Fruit fly (Drosophila melanogaster) whole organism, adult: ENCODE data around the gene Rtel1.
A peak's percentile ranks its signal among the peaks of the same experiment; 100 is the strongest.

ENCODE experiments used
- CG11617 ChIP-seq: fragments of 200-800 bp; sonication (Bioruptor generic); optimal IDR thresholded peaks from 2 replicates; lab custom pipeline; 2017; ENCODE audit warnings: mild to moderate bottlenecking, missing biosample characterization, missing genetic modification reagents, missing genetic modification characterization
- CG12768 ChIP-seq: fragments of 200-800 bp; sonication (Bioruptor generic); optimal IDR thresholded peaks from 2 replicates; lab custom pipeline; 2017; ENCODE audit warnings: missing biosample characterization, missing genetic modification characterization, mild to moderate bottlenecking, moderate library complexity, missing genetic modification reagents
- CG14711 ChIP-seq: fragments of 200-800 bp; sonication (Bioruptor generic); optimal IDR thresholded peaks from 2 replicates; lab custom pipeline; 2018; ENCODE audit warnings: missing biosample characterization, mild to moderate bottlenecking, missing genetic modification characterization, moderate library complexity
- CG1620 ChIP-seq: fragments of 200-800 bp; sonication (Bioruptor generic); optimal IDR thresholded peaks from 2 replicates; lab custom pipeline; 2016; ENCODE audit warnings: missing biosample characterization, missing genetic modification characterization
- CG33017 ChIP-seq: fragments of 200-800 bp; sonication (Bioruptor generic); optimal IDR thresholded peaks from 2 replicates; lab custom pipeline; 2018; ENCODE audit warnings: missing biosample characterization, mild to moderate bottlenecking, missing genetic modification characterization, moderate library complexity
- CG5204 ChIP-seq: fragments of 200-800 bp; sonication (Bioruptor generic); optimal IDR thresholded peaks from 2 replicates; lab custom pipeline; 2016; ENCODE audit warnings: missing biosample characterization, missing genetic modification characterization
- CG7045 ChIP-seq: fragments of 200-800 bp; sonication (Bioruptor generic); optimal IDR thresholded peaks from 2 replicates; lab custom pipeline; 2017; ENCODE audit warnings: missing biosample characterization, mild to moderate bottlenecking, missing genetic modification characterization
- CG7101 ChIP-seq: fragments of 200-800 bp; sonication (Bioruptor generic); optimal IDR thresholded peaks from 2 replicates; lab custom pipeline; 2018; ENCODE audit warnings: missing biosample characterization, mild to moderate bottlenecking, missing genetic modification characterization, moderate library complexity
- Clk ChIP-seq: fragments of 200-800 bp; sonication (Bioruptor generic); optimal IDR thresholded peaks from 2 replicates; lab custom pipeline; 2017; ENCODE audit warnings: missing biosample characterization, missing genetic modification characterization
- Crg-1 ChIP-seq: fragments of 200-800 bp; sonication (Bioruptor generic); optimal IDR thresholded peaks from 2 replicates; lab custom pipeline; 2016; ENCODE audit warnings: missing biosample characterization, missing genetic modification characterization
- Hr96 ChIP-seq: fragments of 200-800 bp; sonication (Bioruptor generic); optimal IDR thresholded peaks from 2 replicates; lab custom pipeline; 2016; ENCODE audit warnings: missing biosample characterization, missing genetic modification characterization
- Mnt ChIP-seq: fragments of 200-800 bp; sonication (Bioruptor generic); optimal IDR thresholded peaks from 2 replicates; lab custom pipeline; 2016; ENCODE audit warnings: missing biosample characterization, mild to moderate bottlenecking, missing genetic modification characterization
- bab1 ChIP-seq: fragments of 200-800 bp; sonication (Bioruptor generic); optimal IDR thresholded peaks from 3 replicates; lab custom pipeline; 2019; ENCODE audit warnings: missing biosample characterization, mild to moderate bottlenecking, missing genetic modification characterization, moderate library complexity
- cic ChIP-seq: fragments of 200-800 bp; sonication (Bioruptor generic); optimal IDR thresholded peaks from 2 replicates; lab custom pipeline; 2017; ENCODE audit warnings: missing biosample characterization, mild to moderate bottlenecking, missing genetic modification characterization, moderate library complexity
- cnc ChIP-seq, 2 experiments: fragments of >200 bp; optimal IDR thresholded peaks; 2 replicates each; lab custom pipeline; 2017
- kay ChIP-seq: fragments of 200-800 bp; sonication (Bioruptor generic); peaks from one replicate; lab custom pipeline; 2016; ENCODE audit warnings: missing biosample characterization, missing genetic modification characterization, borderline replicate concordance
- ovo ChIP-seq: fragments of 200-800 bp; sonication (Bioruptor generic); optimal IDR thresholded peaks from 2 replicates; lab custom pipeline; 2016; ENCODE audit warnings: missing biosample characterization, missing genetic modification characterization
- pad ChIP-seq: fragments of 200-800 bp; sonication (Bioruptor generic); optimal IDR thresholded peaks from 3 replicates; lab custom pipeline; 2017; ENCODE audit warnings: missing biosample characterization, missing genetic modification characterization, mild to moderate bottlenecking, moderate library complexity, missing genetic modification reagents
- tj ChIP-seq: fragments of 200-800 bp; sonication (Bioruptor generic); optimal IDR thresholded peaks from 3 replicates; lab custom pipeline; 2017; ENCODE audit warnings: missing biosample characterization, mild to moderate bottlenecking, missing genetic modification characterization, moderate library complexity
- toe ChIP-seq: fragments of 200-800 bp; sonication (Bioruptor generic); optimal IDR thresholded peaks from 2 replicates; lab custom pipeline; 2016; ENCODE audit warnings: missing biosample characterization, missing genetic modification characterization

The Rtel1 gene

dm6 chrX:5723577-5723976 lies 24.0 kb upstream of the Rtel1 start:
- TF ChIP-seq tj (GFP tag; lab: Kevin White, UChicago) = no peak

dm6 chrX:5724151-5724699 lies 23.3 kb upstream of the Rtel1 start:
- no peak for TF ChIP-seq tj (GFP tag; lab: Kevin White, UChicago)
- no peak for TF ChIP-seq CG14711 (tag; lab: Kevin White, UChicago)
- TF ChIP-seq CG7045 = no peak
- no peak for TF ChIP-seq CG1620
- TF ChIP-seq CG5204 (GFP tag; lab: Kevin White, UChicago) = no peak
- TF ChIP-seq CG12768 (GFP tag; lab: Kevin White, UChicago) = no peak

- TF ChIP-seq CG14711 (tag; lab: Kevin White, UChicago) = peak; percentile 18
- TF ChIP-seq kay (GFP tag; lab: Kevin White, UChicago) = no peak
- TF ChIP-seq CG12768 (GFP tag; lab: Kevin White, UChicago) = no peak
- TF ChIP-seq toe (GFP tag; lab: Kevin White, UChicago) = no peak
- TF ChIP-seq pad (GFP tag; lab: Kevin White, UChicago) = peak; percentile 59
- peak; percentile 31 for TF ChIP-seq CG7101
- TF ChIP-seq CG5204 (GFP tag; lab: Kevin White, UChicago) = no peak
- peak; percentile 6 for TF ChIP-seq bab1
- no peak for TF ChIP-seq Mnt
- no peak for TF ChIP-seq ovo
- TF ChIP-seq cnc (optimal IDR thresholded peaks at IDR 0.05; lab: Kevin White, UChicago) = no peak
- no peak for TF ChIP-seq Hr96 (GFP tag; lab: Kevin White, UChicago)
- no peak for TF ChIP-seq CG1620
- TF ChIP-seq CG7045 = peak; percentile 32
- TF ChIP-seq Crg-1 (GFP tag; lab: Kevin White, UChicago) = no peak
- no peak for TF ChIP-seq Clk (GFP tag; lab: Kevin White, UChicago)
- no peak for TF ChIP-seq tj (GFP tag; lab: Kevin White, UChicago)
- no peak for TF ChIP-seq CG33017 (tag; lab: Kevin White, UChicago)
- no peak for TF ChIP-seq CG11617 (GFP tag; lab: Kevin White, UChicago)
- no peak for TF ChIP-seq cic (GFP tag; lab: Kevin White, UChicago)
Measured at dm6 chrX:5724744-5725185, 22.8 kb upstream of the Rtel1 start.

dm6 chrX:5732440-5732839 lies 15.1 kb upstream of the Rtel1 start, which contains the start of gene CG15773:
CG15773 (plus strand) TSS chrX:5732740.
- TF ChIP-seq CG14711 (tag; lab: Kevin White, UChicago) (no peak), pad (GFP tag; lab: Kevin White, UChicago) (no peak), CG11617 (GFP tag; lab: Kevin White, UChicago) (no peak), Clk (GFP tag; lab: Kevin White, UChicago) (no peak), Hr96 (GFP tag; lab: Kevin White, UChicago) (no peak)

dm6 chrX:5735268-5735941 lies 12.1 kb upstream of the Rtel1 start:
- peak; percentile 88 for TF ChIP-seq Mnt
- peak; percentile 73 for TF ChIP-seq toe (GFP tag; lab: Kevin White, UChicago)
- TF ChIP-seq CG1620 = peak; percentile 85
- TF ChIP-seq Clk (GFP tag; lab: Kevin White, UChicago) = peak; percentile 20
- TF ChIP-seq Hr96 (GFP tag; lab: Kevin White, UChicago) = peak; percentile 86
- peak; percentile 65 for TF ChIP-seq CG12768 (GFP tag; lab: Kevin White, UChicago)
- TF ChIP-seq cnc (optimal IDR thresholded peaks at IDR 0.05; lab: Kevin White, UChicago) = no peak
- TF ChIP-seq CG7101 = peak; percentile 97
- TF ChIP-seq Crg-1 (GFP tag; lab: Kevin White, UChicago) = peak; percentile 83
- peak; percentile 99 for TF ChIP-seq bab1
- peak; percentile 77 for TF ChIP-seq CG5204 (GFP tag; lab: Kevin White, UChicago)
- TF ChIP-seq tj (GFP tag; lab: Kevin White, UChicago) = peak; percentile 82
- TF ChIP-seq CG14711 (tag; lab: Kevin White, UChicago) = peak; percentile 95
- TF ChIP-seq CG11617 (GFP tag; lab: Kevin White, UChicago) = peak; percentile 88
- peak; percentile 95 for TF ChIP-seq CG33017 (tag; lab: Kevin White, UChicago)
- TF ChIP-seq ovo = no peak
- TF ChIP-seq kay (GFP tag; lab: Kevin White, UChicago) = no peak
- TF ChIP-seq CG7045 = peak; percentile 77
- TF ChIP-seq cic (GFP tag; lab: Kevin White, UChicago) = peak; percentile 7
- peak; percentile 81 for TF ChIP-seq pad (GFP tag; lab: Kevin White, UChicago)

- TF ChIP-seq tj (GFP tag; lab: Kevin White, UChicago) (peak; percentile 87), cic (GFP tag; lab: Kevin White, UChicago) (peak; percentile 11), pad (GFP tag; lab: Kevin White, UChicago) (peak; percentile 19), toe (GFP tag; lab: Kevin White, UChicago) (no peak), CG7101 (no peak), CG7045 (peak; percentile 17), CG14711 (tag; lab: Kevin White, UChicago) (peak; percentile 4)
Measured at dm6 chrX:5737157-5737556, 10.4 kb upstream of the Rtel1 start.
